Fruit fly (Drosophila melanogaster): ENCODE data around the gene CG14054.

The CG14054 gene

DNA sequence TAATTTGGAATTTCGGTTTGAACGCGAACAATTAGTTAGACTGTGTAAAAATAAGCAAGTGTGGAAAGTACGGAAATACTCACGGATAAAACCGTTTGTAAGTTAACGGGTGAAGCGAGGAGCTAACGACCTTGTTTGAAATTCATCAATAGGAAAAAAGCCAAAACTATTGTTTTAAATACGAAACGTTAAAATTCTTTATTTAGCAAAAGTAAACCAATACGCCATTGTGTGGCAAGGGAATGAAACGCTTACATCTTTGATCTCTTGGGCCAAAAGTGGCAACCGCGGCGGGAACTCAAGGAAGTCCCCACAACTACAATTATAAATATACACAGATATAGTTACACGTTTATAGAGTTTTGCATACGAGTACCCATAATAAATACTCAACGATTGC, at the start of gene CG14054:
CG14054 (minus strand) TSS at position 101 of the 400 bp plus-strand sequence.
- TF ChIP-seq kay (GFP tag; ENCODE audit: borderline replicate concordance) (no peak), cic (GFP tag; optimal IDR thresholded peaks at IDR 0.05) (no peak), bab1 (GFP tag; optimal IDR thresholded peaks at IDR 0.05) (no peak), CG7045 (GFP tag; optimal IDR thresholded peaks at IDR 0.05) (no peak)

DNA sequence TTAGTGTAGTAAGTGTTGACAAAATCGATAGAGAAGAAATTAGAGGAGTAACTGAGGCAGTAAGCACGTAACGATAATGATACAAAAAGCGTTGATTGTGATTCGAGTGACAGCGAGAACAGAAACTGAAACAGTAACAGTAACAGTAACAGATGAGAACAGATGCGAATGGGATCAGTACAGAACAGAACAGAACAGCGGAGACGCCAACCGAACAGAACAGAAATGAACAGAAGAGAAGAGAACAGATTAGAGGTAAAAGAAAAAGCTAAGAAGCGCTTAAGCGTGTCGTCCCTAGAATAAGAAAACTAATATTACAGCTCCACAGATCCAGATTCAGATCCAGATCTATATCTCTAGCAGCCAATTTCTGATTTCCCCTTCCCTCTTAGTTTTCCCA, 46.5 kb upstream of the CG14054 start:
- TF ChIP-seq Hr96 (GFP tag; optimal IDR thresholded peaks at IDR 0.05): no peak
- TF ChIP-seq kay (GFP tag; ENCODE audit: borderline replicate concordance): no peak
- no peak for TF ChIP-seq Mnt (GFP tag; optimal IDR thresholded peaks at IDR 0.05)
- TF ChIP-seq CG11617 (GFP tag; optimal IDR thresholded peaks at IDR 0.05): no peak
- TF ChIP-seq CG7101 (tag; optimal IDR thresholded peaks at IDR 0.05): no peak
- no peak for TF ChIP-seq bab1 (GFP tag; optimal IDR thresholded peaks at IDR 0.05)
- TF ChIP-seq toe (GFP tag; optimal IDR thresholded peaks at IDR 0.05): no peak
- no peak for TF ChIP-seq CG1620 (GFP tag; optimal IDR thresholded peaks at IDR 0.05)
- no peak for TF ChIP-seq CG33017 (tag; optimal IDR thresholded peaks at IDR 0.05)
- TF ChIP-seq tj (GFP tag; optimal IDR thresholded peaks at IDR 0.05): no peak

dm6 chrX:2108639-2109038, 42.5 kb upstream of the CG14054 start:
- TF ChIP-seq kay (GFP tag; ENCODE audit: borderline replicate concordance): peak; percentile 54
- TF ChIP-seq CG7045 (GFP tag; optimal IDR thresholded peaks at IDR 0.05): peak; percentile 64
- peak; percentile 62 for TF ChIP-seq CG12768 (GFP tag; optimal IDR thresholded peaks at IDR 0.05)
- no peak for TF ChIP-seq tj (GFP tag; optimal IDR thresholded peaks at IDR 0.05)
- no peak for TF ChIP-seq Clk (GFP tag; optimal IDR thresholded peaks at IDR 0.05)
- TF ChIP-seq Hr96 (GFP tag; optimal IDR thresholded peaks at IDR 0.05): no peak
- no peak for TF ChIP-seq cnc (optimal IDR thresholded peaks at IDR 0.05)
- peak; percentile 47 for TF ChIP-seq CG33017 (tag; optimal IDR thresholded peaks at IDR 0.05)
- TF ChIP-seq CG5204 (GFP tag; optimal IDR thresholded peaks at IDR 0.05): no peak
- TF ChIP-seq CG11617 (GFP tag; optimal IDR thresholded peaks at IDR 0.05): no peak
- TF ChIP-seq ovo (GFP tag; optimal IDR thresholded peaks at IDR 0.05): no peak
- no peak for TF ChIP-seq Crg-1 (GFP tag; optimal IDR thresholded peaks at IDR 0.05)
- TF ChIP-seq Mnt (GFP tag; optimal IDR thresholded peaks at IDR 0.05): no peak
- peak; percentile 32 for TF ChIP-seq bab1 (GFP tag; optimal IDR thresholded peaks at IDR 0.05)
- no peak for TF ChIP-seq CG1620 (GFP tag; optimal IDR thresholded peaks at IDR 0.05)
- no peak for TF ChIP-seq toe (GFP tag; optimal IDR thresholded peaks at IDR 0.05)
- no peak for TF ChIP-seq cic (GFP tag; optimal IDR thresholded peaks at IDR 0.05)
- TF ChIP-seq CG7101 (tag; optimal IDR thresholded peaks at IDR 0.05): peak; percentile 74
- peak; percentile 71 for TF ChIP-seq CG14711 (tag; optimal IDR thresholded peaks at IDR 0.05)
- peak; percentile 16 for TF ChIP-seq pad (GFP tag; optimal IDR thresholded peaks at IDR 0.05)

DNA sequence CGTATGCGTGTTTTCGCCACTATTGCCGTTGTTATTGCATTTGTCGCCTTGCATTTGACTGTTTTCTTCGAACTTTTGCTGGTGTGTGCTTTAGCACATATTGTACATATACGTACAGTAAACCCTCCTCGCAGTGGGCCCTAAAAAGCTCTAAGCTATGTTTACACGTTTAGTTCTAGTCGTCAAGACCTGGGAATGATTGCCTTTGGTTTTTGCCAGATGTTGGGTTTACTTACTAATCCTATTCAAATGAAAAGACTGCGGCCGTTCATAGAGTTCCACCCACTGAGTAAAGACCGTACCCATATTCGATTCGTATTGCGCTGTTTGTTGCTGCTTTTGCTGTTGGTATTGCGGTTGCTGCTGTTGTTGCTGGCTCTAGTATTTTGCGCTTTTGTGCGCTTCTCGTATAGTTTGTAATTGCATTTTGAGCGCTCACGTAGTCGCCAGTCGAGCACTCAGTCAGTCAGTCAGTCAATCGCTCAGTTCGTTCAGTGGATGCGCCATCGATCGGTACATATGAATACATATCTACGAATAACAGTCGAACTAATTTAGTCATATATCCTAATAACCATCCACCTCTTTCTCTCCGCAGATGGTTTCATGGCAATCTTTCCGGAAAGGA, 41.7 kb upstream of the CG14054 start:
- peak; percentile 85 for TF ChIP-seq ovo (GFP tag; optimal IDR thresholded peaks at IDR 0.05)
- peak; percentile 72 for TF ChIP-seq Crg-1 (GFP tag; optimal IDR thresholded peaks at IDR 0.05)
- TF ChIP-seq CG14711 (tag; optimal IDR thresholded peaks at IDR 0.05): peak; percentile 87
- TF ChIP-seq cnc (optimal IDR thresholded peaks at IDR 0.05): no peak
- peak; percentile 89 for TF ChIP-seq CG11617 (GFP tag; optimal IDR thresholded peaks at IDR 0.05)
- TF ChIP-seq tj (GFP tag; optimal IDR thresholded peaks at IDR 0.05): peak; percentile 68
- peak; percentile 79 for TF ChIP-seq CG7045 (GFP tag; optimal IDR thresholded peaks at IDR 0.05)
- TF ChIP-seq Hr96 (GFP tag; optimal IDR thresholded peaks at IDR 0.05): peak; percentile 89
- TF ChIP-seq CG12768 (GFP tag; optimal IDR thresholded peaks at IDR 0.05): peak; percentile 86
- peak; percentile 95 for TF ChIP-seq CG7101 (tag; optimal IDR thresholded peaks at IDR 0.05)
- TF ChIP-seq cic (GFP tag; optimal IDR thresholded peaks at IDR 0.05): peak; percentile 93
- peak; percentile 66 for TF ChIP-seq CG5204 (GFP tag; optimal IDR thresholded peaks at IDR 0.05)
- TF ChIP-seq toe (GFP tag; optimal IDR thresholded peaks at IDR 0.05): peak; percentile 72
- TF ChIP-seq pad (GFP tag; optimal IDR thresholded peaks at IDR 0.05): peak; percentile 74
- TF ChIP-seq bab1 (GFP tag; optimal IDR thresholded peaks at IDR 0.05): peak; percentile 94
- TF ChIP-seq kay (GFP tag; ENCODE audit: borderline replicate concordance): no peak
- TF ChIP-seq CG1620 (GFP tag; optimal IDR thresholded peaks at IDR 0.05): peak; percentile 80
- TF ChIP-seq Clk (GFP tag; optimal IDR thresholded peaks at IDR 0.05): peak; percentile 66
- peak; percentile 77 for TF ChIP-seq Mnt (GFP tag; optimal IDR thresholded peaks at IDR 0.05)
- TF ChIP-seq CG33017 (tag; optimal IDR thresholded peaks at IDR 0.05): peak; percentile 87

- TF ChIP-seq cic (GFP tag; optimal IDR thresholded peaks at IDR 0.05) (no peak), Mnt (GFP tag; optimal IDR thresholded peaks at IDR 0.05) (no peak), pad (GFP tag; optimal IDR thresholded peaks at IDR 0.05) (no peak), bab1 (GFP tag; optimal IDR thresholded peaks at IDR 0.05) (no peak), CG5204 (GFP tag; optimal IDR thresholded peaks at IDR 0.05) (no peak), Hr96 (GFP tag; optimal IDR thresholded peaks at IDR 0.05) (no peak), toe (GFP tag; optimal IDR thresholded peaks at IDR 0.05) (no peak), CG12768 (GFP tag; optimal IDR thresholded peaks at IDR 0.05) (no peak), Clk (GFP tag; optimal IDR thresholded peaks at IDR 0.05) (no peak), cnc (optimal IDR thresholded peaks at IDR 0.05) (no peak), CG1620 (GFP tag; optimal IDR thresholded peaks at IDR 0.05) (no peak), CG7101 (tag; optimal IDR thresholded peaks at IDR 0.05) (no peak), CG7045 (GFP tag; optimal IDR thresholded peaks at IDR 0.05) (no peak)
These were observed 40.2 kb upstream of the CG14054 start for dm6 chrX:2106367-2106766.

DNA sequence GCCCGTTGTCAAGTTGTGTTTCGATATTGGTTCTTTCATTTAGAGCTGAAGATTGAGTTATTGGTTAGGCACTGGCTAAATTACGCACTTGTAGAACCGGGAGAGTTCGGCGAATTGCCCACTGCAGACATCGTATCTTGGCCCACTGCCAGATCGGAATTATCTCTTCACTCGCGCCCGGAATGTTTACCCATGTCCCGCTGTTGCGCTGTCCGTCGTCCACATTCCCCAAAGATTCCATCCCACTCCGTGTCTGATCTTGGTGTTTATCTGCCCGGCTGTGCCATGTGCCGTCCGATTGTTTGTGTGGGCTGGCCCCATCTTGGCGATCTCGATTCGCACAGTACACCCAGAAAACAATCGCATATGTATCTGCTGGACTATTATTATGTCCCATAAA, 38.2 kb upstream of the CG14054 start:
- no peak for TF ChIP-seq Crg-1 (GFP tag; optimal IDR thresholded peaks at IDR 0.05)
- no peak for TF ChIP-seq pad (GFP tag; optimal IDR thresholded peaks at IDR 0.05)
- TF ChIP-seq CG14711 (tag; optimal IDR thresholded peaks at IDR 0.05): no peak
- no peak for TF ChIP-seq ovo (GFP tag; optimal IDR thresholded peaks at IDR 0.05)
- TF ChIP-seq CG7101 (tag; optimal IDR thresholded peaks at IDR 0.05): no peak

Data from whole organism, adult.